Worm (Caenorhabditis elegans): ENCODE data around the gene let-19.

Gene let-19

DNA sequence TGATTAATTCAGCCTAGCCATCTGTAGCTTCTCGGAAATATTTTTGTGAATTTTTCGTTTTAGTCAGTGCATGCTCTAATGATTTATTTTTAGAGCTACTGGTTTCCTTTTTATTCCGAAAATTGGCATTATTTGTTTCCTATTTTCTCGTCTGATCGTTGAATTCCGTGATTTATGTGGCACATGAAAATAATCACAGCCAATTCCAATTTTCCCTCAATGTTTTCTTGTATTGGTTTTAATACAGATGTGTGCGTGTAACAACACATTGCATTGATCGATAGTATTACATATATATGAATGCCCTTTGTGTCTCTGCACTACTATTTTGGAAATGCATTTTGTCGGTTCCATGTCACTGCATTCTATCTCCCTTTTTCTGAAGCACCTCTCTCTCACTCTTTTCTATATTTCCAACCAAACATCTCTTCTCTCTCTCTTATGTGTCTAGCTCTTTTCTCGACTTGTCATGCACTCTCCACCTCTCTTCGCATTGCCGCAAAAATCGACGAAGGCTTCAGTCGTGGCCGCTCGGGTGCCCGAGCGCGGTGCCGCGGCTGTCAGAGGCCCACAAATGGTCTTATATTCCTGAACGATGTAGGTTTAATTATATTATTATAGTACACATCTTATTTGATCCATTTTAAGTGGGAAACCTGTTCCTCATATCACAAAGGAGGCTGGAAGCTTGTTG, 13.6 kb downstream of the let-19 start (continued):
- TF ChIP-seq attf-4 (tag; optimal IDR thresholded peaks at IDR 0.05): no peak
- peak; percentile 57 for TF ChIP-seq dve-1 (tag; optimal IDR thresholded peaks at IDR 0.05; ENCODE audit: insufficient read depth)
- no peak for TF ChIP-seq ceh-44 (GFP tag; IDR thresholded peaks at IDR 0.05)
- no peak for TF ChIP-seq mdl-1 (tag; optimal IDR thresholded peaks at IDR 0.05)
- TF ChIP-seq saeg-2 (GFP tag; IDR thresholded peaks at IDR 0.05): no peak
- peak; percentile 16 for TF ChIP-seq nhr-28 (tag; optimal IDR thresholded peaks at IDR 0.05)
- no peak for TF ChIP-seq vab-7 (GFP tag; IDR thresholded peaks at IDR 0.05)
- peak; percentile 61 for TF ChIP-seq set-16 (GFP tag; IDR thresholded peaks at IDR 0.05)
- peak; percentile 47; the same call in 1 of the 2 replicates for TF ChIP-seq hmg-1.1 (GFP tag; IDR thresholded peaks at IDR 0.05)
- TF ChIP-seq hif-1 (tag; optimal IDR thresholded peaks at IDR 0.05): peak in 1 of 2 experiments; percentile 22
- TF ChIP-seq mes-2 (tag; optimal IDR thresholded peaks at IDR 0.05; ENCODE audit: poor library complexity, severe bottlenecking): peak; percentile 26
- TF ChIP-seq nhr-11 (tag; optimal IDR thresholded peaks at IDR 0.05): peak; percentile 24
- peak; percentile 9 for TF ChIP-seq hlh-11 (tag; optimal IDR thresholded peaks at IDR 0.05)

ce11 chrII:8785875-8786274, 15.1 kb downstream of the let-19 start:
- no peak for TF ChIP-seq daf-8 (GFP tag; IDR thresholded peaks at IDR 0.05)
- TF ChIP-seq vab-7 (GFP tag; IDR thresholded peaks at IDR 0.05): 0 out of 2 replicates have a peak, but pooled peaks have one; percentile 9
- TF ChIP-seq mdl-1 (tag; optimal IDR thresholded peaks at IDR 0.05): peak; percentile 62 to 76
- TF ChIP-seq pha-4 (GFP tag; IDR thresholded peaks at IDR 0.05): no peak
- no peak for TF ChIP-seq pha-4 (tag; optimal IDR thresholded peaks at IDR 0.05)
- peak; percentile 50 for TF ChIP-seq rbr-2 (tag; optimal IDR thresholded peaks at IDR 0.05)
- no peak for TF ChIP-seq egl-27 (tag; optimal IDR thresholded peaks at IDR 0.05)
- peak in 1 of 2 experiments; percentile 9 for TF ChIP-seq hif-1 (tag; optimal IDR thresholded peaks at IDR 0.05)
- peak; percentile 82 for TF ChIP-seq hlh-30 (tag; optimal IDR thresholded peaks at IDR 0.05; ENCODE audit: insufficient read depth)
- TF ChIP-seq arid-1 (GFP tag; conservative IDR thresholded peaks at IDR 0.05): no peak
- TF ChIP-seq mes-2 (tag; optimal IDR thresholded peaks at IDR 0.05; ENCODE audit: poor library complexity, severe bottlenecking): peak; percentile 47
- TF ChIP-seq zip-2 (tag; optimal IDR thresholded peaks at IDR 0.05): no peak
- TF ChIP-seq ctbp-1 (GFP tag; IDR thresholded peaks at IDR 0.05): 0 out of 2 replicates have a peak, but pooled peaks have one; percentile 14
- peak; percentile 17 for TF ChIP-seq fkh-10 (GFP tag; optimal IDR thresholded peaks at IDR 0.05)
- TF ChIP-seq ceh-28 (tag; optimal IDR thresholded peaks at IDR 0.05): peak; percentile 38
- no peak for TF ChIP-seq nhr-102 (tag; optimal IDR thresholded peaks at IDR 0.05)
- no peak for TF ChIP-seq saeg-2 (GFP tag; IDR thresholded peaks at IDR 0.05)
- no peak for TF ChIP-seq duxl-1 (tag; optimal IDR thresholded peaks at IDR 0.05; ENCODE audit: poor library complexity)
- peak in 1 of 2 experiments; percentile 34 for TF ChIP-seq lsy-2 (tag; optimal IDR thresholded peaks at IDR 0.05)
- TF ChIP-seq ceh-20 (GFP tag; IDR thresholded peaks at IDR 0.05): no peak; the same call in 1 of the 2 replicates
- peak; percentile 37 for TF ChIP-seq mxl-3 (GFP tag; optimal IDR thresholded peaks at IDR 0.05)
- 0 out of 2 replicates have a peak, but pooled peaks have one; percentile 39 for TF ChIP-seq hmg-1.1 (GFP tag; IDR thresholded peaks at IDR 0.05)
- TF ChIP-seq egl-43 (GFP tag; IDR thresholded peaks at IDR 0.05): peak; percentile 60
- peak; percentile 61 for TF ChIP-seq T26A8.4 (GFP tag; IDR thresholded peaks at IDR 0.05)
- TF ChIP-seq unc-62 (GFP tag; optimal IDR thresholded peaks at IDR 0.05 in 1 of 2): peak in 1 of 2 experiments; percentile 72
- no peak for TF ChIP-seq unc-62 (tag; optimal IDR thresholded peaks at IDR 0.05)
- 0 out of 2 replicates have a peak, but pooled peaks have one; percentile 73 for TF ChIP-seq zfp-3 (GFP tag; conservative IDR thresholded peaks at IDR 0.05)

DNA sequence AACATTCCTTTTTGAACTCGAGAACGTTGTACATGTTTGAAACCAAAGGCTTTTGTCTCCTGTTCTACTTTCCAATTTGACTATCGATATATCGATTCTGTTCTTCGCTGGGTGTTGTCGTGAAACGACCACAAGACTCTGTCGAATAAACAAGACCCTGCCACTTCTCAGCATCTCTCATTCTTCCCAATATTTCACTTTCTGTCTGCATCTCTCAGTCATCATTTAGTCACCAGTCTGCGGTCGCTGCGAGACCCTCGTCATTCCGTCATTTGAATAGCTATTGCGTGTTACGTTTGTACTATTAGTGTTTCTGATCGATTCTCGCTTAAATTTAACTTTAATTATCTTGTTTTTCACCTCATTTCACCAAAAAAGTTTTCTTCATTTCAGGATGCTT, 16.6 kb downstream of the let-19 start:
- no peak for TF ChIP-seq zip-11 (GFP tag; IDR thresholded peaks at IDR 0.05)
- peak; percentile 78 for TF ChIP-seq dpl-1 (GFP tag; optimal IDR thresholded peaks at IDR 0.05)
- peak; percentile 50; the same call in 1 of the 2 replicates for TF ChIP-seq madf-9 (GFP tag; conservative IDR thresholded peaks at IDR 0.05)
- TF ChIP-seq daf-19 (GFP tag; conservative IDR thresholded peaks at IDR 0.05): peak; percentile 79
- 0 out of 2 replicates have a peak, but pooled peaks have one; percentile 63 for TF ChIP-seq lin-1 (GFP tag; IDR thresholded peaks at IDR 0.05)
- TF ChIP-seq nhr-41 (GFP tag; IDR thresholded peaks at IDR 0.05): peak; percentile 35; the same call in 1 of the 2 replicates
- TF ChIP-seq egl-43 (GFP tag; IDR thresholded peaks at IDR 0.05): peak; percentile 81; the same call in 1 of the 2 replicates
- TF ChIP-seq mxl-3 (GFP tag; optimal IDR thresholded peaks at IDR 0.05): peak; percentile 73
- TF ChIP-seq nhr-25 (tag; optimal IDR thresholded peaks at IDR 0.05; ENCODE audit: borderline replicate concordance, insufficient read depth): peak; percentile 83
- TF ChIP-seq duxl-1 (tag; optimal IDR thresholded peaks at IDR 0.05; ENCODE audit: poor library complexity): peak; percentile 77
- peak; percentile 94 for TF ChIP-seq hlh-11 (tag; optimal IDR thresholded peaks at IDR 0.05)
- TF ChIP-seq ceh-28 (tag; optimal IDR thresholded peaks at IDR 0.05): peak; percentile 86
- no peak for TF ChIP-seq Y48G9A.11 (GFP tag; IDR thresholded peaks at IDR 0.05)
- TF ChIP-seq F37D6.2 (tag; optimal IDR thresholded peaks at IDR 0.05): peak; percentile 58
- TF ChIP-seq nhr-77 (tag; optimal IDR thresholded peaks at IDR 0.05): peak; percentile 87
- TF ChIP-seq mep-1 (tag; optimal IDR thresholded peaks at IDR 0.05): peak; percentile 88

Data from whole organism, L4 larva.